Fruit fly (Drosophila melanogaster) whole organism, embryonic: ENCODE results near the gene CG9855.
A peak's percentile ranks its signal among the peaks of the same experiment; 100 is the strongest.

Experiments used
- Adf1 ChIP-seq: fragments of 200-800 bp; sonication (Bioruptor generic); IDR thresholded peaks from 2 replicates; pipeline ENCODE4 v1.3.6; 2022; ENCODE audit warnings: missing biosample characterization, missing genetic modification characterization
- Awh ChIP-seq: fragments of 200-800 bp; sonication (Bioruptor generic); IDR thresholded peaks from 2 replicates; pipeline ENCODE4, ENCODE4 v1.3.6; 2022; ENCODE audit warnings: missing biosample characterization, missing genetic modification characterization
- Bgb ChIP-seq: fragments of 200-800 bp; sonication (Bioruptor generic); IDR thresholded peaks from 2 replicates; pipeline ENCODE4 v1.3.6; 2022; ENCODE audit warnings: missing biosample characterization, missing genetic modification characterization; ENCODE audit not compliant: partially characterized antibody
- CG10462 ChIP-seq: fragments of 200-800 bp; sonication (Bioruptor generic); optimal IDR thresholded peaks from 2 replicates; lab custom pipeline; 2016; ENCODE audit warnings: missing biosample characterization, missing genetic modification characterization
- CG11247 ChIP-seq: fragments of 200-800 bp; sonication (Bioruptor generic); IDR thresholded peaks from 2 replicates; pipeline ENCODE4 v1.3.6; 2022; ENCODE audit warnings: missing biosample characterization, missing genetic modification characterization
- CG11398 ChIP-seq: fragments of 200-800 bp; sonication (Bioruptor generic); optimal IDR thresholded peaks from 2 replicates; lab custom pipeline; 2016; ENCODE audit warnings: missing biosample characterization, missing genetic modification characterization
- CG14050 ChIP-seq: fragments of 200-800 bp; sonication (Bioruptor generic); IDR thresholded peaks from 3 replicates; pipeline ENCODE4 v1.3.6; 2022; ENCODE audit warnings: missing biosample characterization, missing genetic modification characterization
- CG15073 ChIP-seq: fragments of 200-800 bp; sonication (Bioruptor generic); optimal IDR thresholded peaks from 2 replicates; lab custom pipeline; 2016; ENCODE audit warnings: missing biosample characterization, missing genetic modification characterization
- CG16779 ChIP-seq: fragments of 200-800 bp; sonication (Bioruptor generic); IDR thresholded peaks from 2 replicates; pipeline ENCODE4 v1.3.6; 2022; ENCODE audit warnings: missing biosample characterization, missing genetic modification characterization
- CG16813 ChIP-seq: fragments of 200-800 bp; sonication (Bioruptor generic); IDR thresholded peaks from 3 replicates; pipeline ENCODE4 v1.3.6; 2022; ENCODE audit warnings: missing biosample characterization, missing genetic modification characterization; ENCODE audit not compliant: partially characterized antibody
- CG18599 ChIP-seq: fragments of 200-800 bp; sonication (Bioruptor generic); optimal IDR thresholded peaks from 3 replicates; lab custom pipeline; 2017; ENCODE audit warnings: missing biosample characterization, missing genetic modification characterization, mild to moderate bottlenecking, moderate library complexity, missing genetic modification reagents
- CG4282 ChIP-seq: fragments of 200-800 bp; sonication (Bioruptor generic); optimal IDR thresholded peaks from 2 replicates; lab custom pipeline; 2016; ENCODE audit warnings: missing biosample characterization, missing genetic modification characterization
- CG4328 ChIP-seq: fragments of 200-800 bp; sonication (Bioruptor generic); optimal IDR thresholded peaks from 3 replicates; lab custom pipeline; 2017; ENCODE audit warnings: missing biosample characterization, missing genetic modification reagents, missing genetic modification characterization
- CG7839 ChIP-seq: fragments of 200-800 bp; sonication (Bioruptor generic); optimal IDR thresholded peaks from 3 replicates; lab custom pipeline; 2018; ENCODE audit warnings: missing biosample characterization, mild to moderate bottlenecking, missing genetic modification characterization, moderate library complexity
- CG8359 ChIP-seq: fragments of 200-800 bp; sonication (Bioruptor generic); optimal IDR thresholded peaks from 2 replicates; lab custom pipeline; 2017; ENCODE audit warnings: missing biosample characterization, mild to moderate bottlenecking, missing genetic modification characterization, borderline replicate concordance
- CG8944 ChIP-seq: fragments of 200-800 bp; sonication (Bioruptor generic); optimal IDR thresholded peaks from 3 replicates; lab custom pipeline; 2016; ENCODE audit warnings: missing biosample characterization, missing genetic modification characterization
- CG9609 ChIP-seq: fragments of 200-800 bp; sonication (Bioruptor generic); optimal IDR thresholded peaks from 3 replicates; lab custom pipeline; 2016; ENCODE audit warnings: missing biosample characterization, missing genetic modification characterization
- CG9817 ChIP-seq: fragments of 200-800 bp; sonication (Bioruptor generic); optimal IDR thresholded peaks from 2 replicates; lab custom pipeline; 2018; ENCODE audit warnings: missing biosample characterization, mild to moderate bottlenecking, missing genetic modification characterization, moderate library complexity
- Dad ChIP-seq: fragments of 200-800 bp; sonication (Bioruptor generic); optimal IDR thresholded peaks from 3 replicates; lab custom pipeline; 2016; ENCODE audit warnings: missing biosample characterization, missing genetic modification characterization
- Dfd ChIP-seq, 2 experiments: fragments of >200 bp; optimal IDR thresholded peaks; 2 replicates each; lab custom pipeline; 2017; ENCODE audit warnings: missing biosample characterization in 2 of 2, missing genetic modification characterization in 2 of 2
- Fer3 ChIP-seq: fragments of 200-800 bp; sonication (Bioruptor generic); optimal IDR thresholded peaks from 2 replicates; lab custom pipeline; 2018; ENCODE audit warnings: missing biosample characterization, mild to moderate bottlenecking, missing genetic modification characterization, moderate library complexity
- H15 ChIP-seq: fragments of 200-800 bp; sonication (Bioruptor generic); IDR thresholded peaks from 3 replicates; pipeline ENCODE4 v1.3.6; 2022; ENCODE audit warnings: missing biosample characterization, missing genetic modification characterization
- HLHmδ ChIP-seq: fragments of 200-800 bp; sonication (Bioruptor generic); optimal IDR thresholded peaks from 2 replicates; lab custom pipeline; 2018; ENCODE audit warnings: missing biosample characterization, mild to moderate bottlenecking, missing genetic modification characterization, moderate library complexity
- Hr39 ChIP-seq: fragments of >200 bp; optimal IDR thresholded peaks from 2 replicates; lab custom pipeline; 2017
- MTF-1 ChIP-seq: fragments of 200-800 bp; sonication (Bioruptor generic); optimal IDR thresholded peaks from 2 replicates; lab custom pipeline; 2018; ENCODE audit warnings: missing biosample characterization, mild to moderate bottlenecking, missing genetic modification characterization, borderline replicate concordance
- NFAT ChIP-seq: fragments of 200-800 bp; sonication (Bioruptor generic); IDR thresholded peaks from 2 replicates; pipeline ENCODE4 v1.3.6; 2022; ENCODE audit warnings: missing biosample characterization, missing genetic modification characterization
- Nf-YC ChIP-seq: fragments of 200-800 bp; optimal IDR thresholded peaks from 3 replicates; lab custom pipeline; 2019; ENCODE audit warnings: missing biosample characterization, mild to moderate bottlenecking, missing genetic modification characterization, moderate library complexity
- Taf1 ChIP-seq: fragments of 200-800 bp; sonication (Bioruptor generic); IDR thresholded peaks from 2 replicates; pipeline ENCODE4 v1.3.6; 2022; ENCODE audit warnings: missing biosample characterization, missing genetic modification characterization
- Usf ChIP-seq: fragments of 200-800 bp; sonication (Bioruptor generic); optimal IDR thresholded peaks from 2 replicates; lab custom pipeline; 2017; ENCODE audit warnings: missing genotype, missing biosample characterization, missing genetic modification characterization
- Xbp1 ChIP-seq: fragments of 200-800 bp; sonication (Bioruptor generic); optimal IDR thresholded peaks from 3 replicates; lab custom pipeline; 2016; ENCODE audit warnings: missing biosample characterization, mild to moderate bottlenecking, missing genetic modification characterization
- Xrp1 ChIP-seq: fragments of 200-800 bp; sonication (Bioruptor generic); IDR thresholded peaks from 2 replicates; pipeline ENCODE4 v1.3.6; 2022; ENCODE audit warnings: missing biosample characterization, missing genetic modification characterization
- amos ChIP-seq: fragments of 200-800 bp; sonication (Bioruptor generic); IDR thresholded peaks from 2 replicates; pipeline ENCODE4 v1.3.6; 2022; ENCODE audit warnings: missing biosample characterization, missing genetic modification characterization; ENCODE audit not compliant: partially characterized antibody
- aop ChIP-seq: fragments of 200-800 bp; sonication (Bioruptor generic); IDR thresholded peaks from 2 replicates; pipeline ENCODE4 v1.3.6; 2022; ENCODE audit warnings: missing biosample characterization, missing genetic modification characterization
- bab2 ChIP-seq: fragments of 200-800 bp; sonication (Bioruptor generic); optimal IDR thresholded peaks from 2 replicates; lab custom pipeline; 2016; ENCODE audit warnings: missing biosample characterization, missing genetic modification characterization
- ci ChIP-seq: fragments of 200-800 bp; sonication (Bioruptor generic); IDR thresholded peaks from 3 replicates; pipeline ENCODE4 v1.3.6; 2022; ENCODE audit warnings: missing biosample characterization, missing genetic modification characterization
- crc ChIP-seq: fragments of 200-800 bp; sonication (Bioruptor generic); optimal IDR thresholded peaks from 2 replicates; lab custom pipeline; 2016; ENCODE audit warnings: missing biosample characterization, missing genetic modification characterization
- esg ChIP-seq: fragments of 200-800 bp; sonication (Bioruptor generic); conservative IDR thresholded peaks from 2 replicates; pipeline ENCODE4 v1.3.6; 2022; ENCODE audit warnings: missing biosample characterization, missing genetic modification characterization
- exex ChIP-seq: fragments of 200-800 bp; sonication (Bioruptor generic); optimal IDR thresholded peaks from 4 replicates; lab custom pipeline; 2018; ENCODE audit warnings: missing biosample characterization, mild to moderate bottlenecking, missing genetic modification characterization, moderate library complexity
- fru ChIP-seq: fragments of >200 bp; optimal IDR thresholded peaks from 2 replicates; lab custom pipeline; 2017
- gcm2 ChIP-seq: fragments of 200-800 bp; sonication (Bioruptor generic); optimal IDR thresholded peaks from 2 replicates; lab custom pipeline; 2016; ENCODE audit warnings: missing biosample characterization, missing genetic modification characterization
- gfzf ChIP-seq: fragments of 200-800 bp; sonication (Bioruptor generic); optimal IDR thresholded peaks from 2 replicates; lab custom pipeline; 2016; ENCODE audit warnings: missing biosample characterization, mild to moderate bottlenecking, missing genetic modification characterization, moderate library complexity
- insv ChIP-seq, 2 experiments: fragments of 200-800 bp; sonication (Bioruptor generic); optimal IDR thresholded peaks; 3 replicates each; lab custom pipeline; 2016 to 2018; ENCODE audit warnings: missing biosample characterization in 2 of 2, missing genetic modification characterization in 2 of 2
- ken ChIP-seq: fragments of 200-800 bp; sonication (Bioruptor generic); IDR thresholded peaks from 3 replicates; pipeline ENCODE4 v1.3.6; 2022; ENCODE audit warnings: missing biosample characterization, missing genetic modification characterization
- lab ChIP-seq: fragments of 200-800 bp; sonication (Bioruptor generic); optimal IDR thresholded peaks from 3 replicates; lab custom pipeline; 2017; ENCODE audit warnings: missing biosample characterization, missing genetic modification characterization, mild to moderate bottlenecking, moderate library complexity, missing genetic modification reagents
- ranshi ChIP-seq: fragments of 200-800 bp; sonication (Bioruptor generic); IDR thresholded peaks from 2 replicates; pipeline ENCODE4 v1.3.6; 2022; ENCODE audit warnings: missing biosample characterization, missing genetic modification characterization
- tll ChIP-seq, 2 experiments: fragments of 200-800 bp in 1 of 2; fragments of >200 bp in 1 of 2; sonication (Bioruptor generic) in 1 of 2; optimal IDR thresholded peaks; 2 replicates each; lab custom pipeline; 2017 to 2019; ENCODE audit warnings: missing biosample characterization in 2 of 2, missing genetic modification characterization in 2 of 2, mild to moderate bottlenecking in 1 of 2, moderate library complexity in 1 of 2
- tna ChIP-seq: fragments of 200-800 bp; sonication (Bioruptor generic); IDR thresholded peaks from 2 replicates; pipeline ENCODE4 v1.3.6; 2022; ENCODE audit warnings: missing biosample characterization, missing genetic modification characterization; ENCODE audit not compliant: partially characterized antibody
- trh ChIP-seq: fragments of 200-800 bp; sonication (Bioruptor generic); optimal IDR thresholded peaks from 2 replicates; lab custom pipeline; 2016; ENCODE audit warnings: missing biosample characterization, missing genetic modification characterization

The CG9855 gene

DNA sequence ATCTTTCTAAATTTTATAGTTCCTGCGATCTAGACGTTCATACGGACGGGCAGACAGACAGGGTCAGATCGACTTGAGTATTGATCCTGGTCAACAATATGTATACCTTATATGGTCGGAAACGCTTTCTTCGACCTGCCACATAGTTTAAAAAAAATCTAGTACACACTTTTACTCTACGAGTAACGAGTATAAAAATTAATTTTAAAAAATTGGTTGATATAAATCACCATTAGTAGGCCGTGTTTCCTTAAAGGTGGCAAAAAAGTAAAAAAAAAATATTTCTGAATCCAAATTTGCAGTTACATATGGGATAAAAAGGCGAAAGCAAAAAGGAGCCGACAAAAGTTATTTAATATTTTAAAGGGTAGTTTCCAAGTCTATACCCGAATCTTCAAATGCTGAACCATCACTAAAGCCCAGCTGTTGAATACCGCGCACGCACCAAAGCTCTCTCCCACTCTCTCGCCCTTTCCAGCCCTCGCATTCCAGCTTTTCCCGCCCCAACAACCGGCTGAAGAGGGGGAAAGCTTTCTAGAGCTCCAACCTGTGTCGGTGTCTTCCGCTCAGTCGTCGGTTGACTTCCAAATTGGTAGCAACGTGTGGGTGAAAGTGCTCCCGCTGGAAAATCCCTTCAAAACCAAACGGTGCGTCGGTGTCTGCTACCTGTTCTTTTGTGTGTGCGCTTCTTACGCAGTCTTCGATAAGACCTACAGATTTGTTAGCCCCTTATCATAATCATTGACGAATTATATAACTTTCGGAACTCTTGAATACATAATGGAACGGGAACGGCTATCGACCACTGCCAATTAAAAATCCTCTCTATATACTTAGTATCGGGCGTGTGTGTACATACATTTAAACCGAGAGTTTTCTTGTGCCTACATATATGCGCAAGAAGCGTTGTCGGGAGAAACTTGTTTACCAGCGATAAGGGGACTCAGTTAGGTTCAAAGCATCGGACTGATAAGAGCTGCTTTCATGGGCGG lies 19.0 kb downstream of the CG9855 start, which contains the start of gene Sfxn1-3 (continued):
- peak; percentile 26 for TF ChIP-seq CG11398 (GFP tag; lab: Kevin White, UChicago)
- no peak; the same call in 1 of the 2 replicates for TF ChIP-seq ranshi
- peak; percentile 61; the same call in 1 of the 2 replicates for TF ChIP-seq Adf1
- no peak for TF ChIP-seq CG9817
- TF ChIP-seq amos = peak; percentile 47; the same call in 1 of the 2 replicates
- TF ChIP-seq trh (GFP tag; lab: Kevin White, UChicago) = no peak
- no peak for TF ChIP-seq ken (GFP tag; lab: Robert Waterston, UW)
- TF ChIP-seq Hr39 (lab: Kevin White, UChicago) = no peak
- no peak for TF ChIP-seq CG9609 (GFP tag; lab: Kevin White, UChicago)
- TF ChIP-seq Dad (GFP tag; lab: Kevin White, UChicago) = peak; percentile 10
- TF ChIP-seq gfzf (GFP tag; lab: Kevin White, UChicago) = no peak
- peak; percentile 84 for TF ChIP-seq CG18599 (GFP tag; lab: Kevin White, UChicago)
- no peak for TF ChIP-seq Dfd (GFP tag; optimal IDR thresholded peaks at IDR 0.05; lab: Kevin White, UChicago)
- TF ChIP-seq CG4282 (GFP tag; lab: Kevin White, UChicago) = peak; percentile 38
- no peak for TF ChIP-seq CG15073 (GFP tag; lab: Kevin White, UChicago)
- TF ChIP-seq bab2 (GFP tag; lab: Kevin White, UChicago) = peak; percentile 5
- peak; percentile 88 for TF ChIP-seq lab
- 0 out of 3 replicates have a peak, but pooled peaks have one; percentile 2 for TF ChIP-seq H15 (GFP tag; lab: Robert Waterston, UW)
- no peak for TF ChIP-seq Usf (GFP tag; lab: Kevin White, UChicago)
- no peak for TF ChIP-seq esg
- peak; percentile 70 for TF ChIP-seq NFAT (GFP tag; lab: Robert Waterston, UW)
- TF ChIP-seq CG11247 (GFP tag; lab: Robert Waterston, UW) = no peak
- peak; percentile 42 for TF ChIP-seq gcm2
- TF ChIP-seq tll (GFP tag; optimal IDR thresholded peaks at IDR 0.05; lab: Kevin White, UChicago) = no peak
- TF ChIP-seq Bgb (GFP tag; lab: Robert Waterston, UW) = peak; percentile 75
- TF ChIP-seq CG7839 = peak; percentile 33
- no peak for TF ChIP-seq crc (GFP tag; lab: Kevin White, UChicago)
- peak; percentile 84 for TF ChIP-seq HLHmδ (GFP tag; lab: Kevin White, UChicago)
- peak; percentile 8 for TF ChIP-seq Fer3 (tag; lab: Kevin White, UChicago)
- peak; percentile 11 for TF ChIP-seq CG10462
- TF ChIP-seq ci (GFP tag; lab: Robert Waterston, UW) = peak; percentile 73
- TF ChIP-seq Nf-YC (tag; lab: Kevin White, UChicago) = peak; percentile 56
- TF ChIP-seq exex (tag; lab: Kevin White, UChicago) = peak; percentile 93
- TF ChIP-seq aop (GFP tag; lab: Robert Waterston, UW) = no peak
- no peak for TF ChIP-seq MTF-1 (GFP tag; lab: Kevin White, UChicago)
- TF ChIP-seq insv (GFP tag; optimal IDR thresholded peaks at IDR 0.05; lab: Kevin White, UChicago) = peak in 1 of 2 experiments; percentile 24
- TF ChIP-seq Taf1 (GFP tag; lab: Robert Waterston, UW) = no peak
- TF ChIP-seq Awh = no peak; the same call in 1 of the 2 replicates
- TF ChIP-seq Xbp1 (GFP tag; lab: Kevin White, UChicago) = peak; percentile 15
- no peak for TF ChIP-seq CG16813 (GFP tag; lab: Robert Waterston, UW)
- TF ChIP-seq Xrp1 (GFP tag; lab: Robert Waterston, UW) = peak; percentile 32; the same call in 1 of the 2 replicates
- peak; percentile 34; the same call in 1 of the 2 replicates for TF ChIP-seq tna (GFP tag; lab: Robert Waterston, UW)
- no peak for TF ChIP-seq CG8944 (GFP tag; lab: Kevin White, UChicago)
- no peak for TF ChIP-seq CG8359 (GFP tag; lab: Kevin White, UChicago)
- peak; percentile 67 for TF ChIP-seq CG4328 (GFP tag; lab: Kevin White, UChicago)
- TF ChIP-seq fru (lab: Kevin White, UChicago) = no peak
- TF ChIP-seq CG16779 (GFP tag; lab: Robert Waterston, UW) = peak; percentile 81
- no peak for TF ChIP-seq CG14050 (GFP tag; lab: Robert Waterston, UW)
